Fruit fly (Drosophila melanogaster): ENCODE data around the gene Rac1.

Rac1 gene

DNA sequence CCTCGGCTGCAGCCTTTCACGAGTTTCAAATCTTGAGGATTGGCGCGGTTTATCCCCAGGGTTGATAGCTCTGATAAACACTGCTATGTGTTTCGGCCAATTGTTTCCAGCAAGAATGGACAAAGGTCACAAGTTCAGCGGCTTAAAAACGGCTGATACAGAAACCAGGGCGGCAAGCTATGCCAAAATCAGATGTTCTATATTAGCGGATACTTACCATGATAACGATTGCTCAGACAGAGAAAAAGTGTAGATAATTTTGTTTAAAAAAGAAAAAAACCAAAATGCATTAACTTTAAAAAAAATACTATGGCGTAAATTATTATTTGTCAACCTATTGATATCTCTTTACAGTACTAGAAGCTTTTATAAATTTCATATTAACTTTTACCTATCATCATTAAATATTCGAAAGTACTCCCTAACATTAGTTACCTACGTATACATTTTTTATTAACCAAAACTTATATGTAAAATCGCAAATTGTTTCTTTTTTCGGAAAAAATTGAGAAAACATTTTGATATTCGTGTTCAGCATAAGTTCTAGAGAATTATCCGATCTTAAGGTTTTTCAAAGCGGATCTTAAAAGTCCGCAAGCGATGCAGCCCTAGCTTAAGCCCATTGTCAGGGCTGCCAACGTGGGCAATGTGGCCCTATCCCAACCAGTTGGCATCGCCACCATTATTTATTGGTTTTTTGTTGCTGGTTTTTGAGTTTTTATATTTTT is 10.7 kb upstream of the Rac1 start, which contains the start of the genes sturkopf and Herc4 (continued):
- TF ChIP-seq CG12391 (tag; optimal IDR thresholded peaks at IDR 0.05) (peak; percentile 79), eyg (GFP tag; optimal IDR thresholded peaks at IDR 0.05) (peak; percentile 62), CG3281 (GFP tag; optimal IDR thresholded peaks at IDR 0.05) (peak; percentile 68), Atf-2 (GFP tag; optimal IDR thresholded peaks at IDR 0.05) (peak; percentile 83), hbn (GFP tag; IDR thresholded peaks at IDR 0.05; ENCODE audit: partially characterized antibody) (no peak), CG10654 (GFP tag; optimal IDR thresholded peaks at IDR 0.05) (peak; percentile 53), CG11560 (tag; IDR thresholded peaks at IDR 0.05) (0 out of 3 replicates have a peak, but pooled peaks have one; percentile 23), mld (GFP tag; IDR thresholded peaks at IDR 0.05; ENCODE audit: partially characterized antibody) (no peak), Hmr (GFP tag; optimal IDR thresholded peaks at IDR 0.05) (peak; percentile 84), Lim3 (GFP tag; IDR thresholded peaks at IDR 0.05) (no peak), CG32767 (GFP tag; IDR thresholded peaks at IDR 0.05) (no peak), Hmx (GFP tag; optimal IDR thresholded peaks at IDR 0.05) (no peak), CG2120 (GFP tag; optimal IDR thresholded peaks at IDR 0.05) (peak; percentile 87), Xrp1 (GFP tag; IDR thresholded peaks at IDR 0.05) (0 out of 2 replicates have a peak, but pooled peaks have one; percentile 46), dmrt99B (tag; optimal IDR thresholded peaks at IDR 0.05) (no peak), Gsc (GFP tag; IDR thresholded peaks at IDR 0.05) (no peak), p53 (GFP tag; optimal IDR thresholded peaks at IDR 0.05) (peak; percentile 71), CG12659 (GFP tag; optimal IDR thresholded peaks at IDR 0.05) (peak; percentile 88), Dp (GFP tag; optimal IDR thresholded peaks at IDR 0.05) (peak; percentile 37), Camta (GFP tag; optimal IDR thresholded peaks at IDR 0.05) (peak; percentile 91), CG2678 (tag; optimal IDR thresholded peaks at IDR 0.05) (peak; percentile 84), CG7963 (GFP tag; IDR thresholded peaks at IDR 0.05; ENCODE audit: partially characterized antibody) (no peak), CG10267 (tag; optimal IDR thresholded peaks at IDR 0.05) (peak; percentile 58), Fer1 (GFP tag; optimal IDR thresholded peaks at IDR 0.05) (peak; percentile 56), CG10321 (GFP tag; IDR thresholded peaks at IDR 0.05) (no peak), Rx (GFP tag; IDR thresholded peaks at IDR 0.05) (no peak), kay (GFP tag; optimal IDR thresholded peaks at IDR 0.05) (peak; percentile 77), CG17912 (GFP tag; optimal IDR thresholded peaks at IDR 0.05) (no peak), tin (GFP tag; optimal IDR thresholded peaks at IDR 0.05) (peak; percentile 61), CG1529 (GFP tag; optimal IDR thresholded peaks at IDR 0.05) (peak; percentile 25), Lpt (GFP tag; optimal IDR thresholded peaks at IDR 0.05) (no peak), Sry-δ (GFP tag; optimal IDR thresholded peaks at IDR 0.05) (peak; percentile 58), jumu (GFP tag; optimal IDR thresholded peaks at IDR 0.05) (peak; percentile 84), CG9932 (GFP tag; IDR thresholded peaks at IDR 0.05) (peak; percentile 78), tna (GFP tag; IDR thresholded peaks at IDR 0.05; ENCODE audit: partially characterized antibody) (0 out of 2 replicates have a peak, but pooled peaks have one; percentile 10), CG6683 (GFP tag; optimal IDR thresholded peaks at IDR 0.05) (no peak), CG2199 (GFP tag; IDR thresholded peaks at IDR 0.05) (no peak), pb (GFP tag; optimal IDR thresholded peaks at IDR 0.05) (peak; percentile 27), CG17328 (GFP tag; IDR thresholded peaks at IDR 0.05) (peak; percentile 51; the same call in 1 of the 2 replicates), Usf (GFP tag; optimal IDR thresholded peaks at IDR 0.05) (peak; percentile 54), CG1647 (GFP tag; optimal IDR thresholded peaks at IDR 0.05) (peak; percentile 29), cad (GFP tag; optimal IDR thresholded peaks at IDR 0.05) (no peak), otp (GFP tag; IDR thresholded peaks at IDR 0.05) (no peak), Atf6 (GFP tag; IDR thresholded peaks at IDR 0.05) (0 out of 2 replicates have a peak, but pooled peaks have one; percentile 43), oc (tag; optimal IDR thresholded peaks at IDR 0.05) (peak; percentile 40), sd (tag; optimal IDR thresholded peaks at IDR 0.05) (peak; percentile 22), CG14710 (tag; optimal IDR thresholded peaks at IDR 0.05) (peak; percentile 76), ftz-f1 (GFP tag; optimal IDR thresholded peaks at IDR 0.05) (peak; percentile 64), gsb-n (tag; optimal IDR thresholded peaks at IDR 0.05) (no peak), schlank (tag; optimal IDR thresholded peaks at IDR 0.05) (peak; percentile 67)

Measured in whole organism, embryonic.